Fruit fly (Drosophila melanogaster) whole organism, embryonic: Measurements from ENCODE around the gene ppk20.

Experiments used
- Hr51 ChIP-seq, 2 experiments: fragments of 200-800 bp; sonication (Bioruptor generic); optimal IDR thresholded peaks; 2 replicates in 1 of 2; 3 replicates in 1 of 2; lab custom pipeline; 2016 to 2018; ENCODE audit warnings: missing biosample characterization in 2 of 2, missing genetic modification characterization in 2 of 2, mild to moderate bottlenecking in 1 of 2, moderate library complexity in 1 of 2
- mam ChIP-seq: fragments of 200-800 bp; sonication (Bioruptor generic); optimal IDR thresholded peaks from 3 replicates; lab custom pipeline; 2016; ENCODE audit warnings: missing biosample characterization, missing genetic modification characterization

dm6 chr3R:29696359-29696758 lies 27.7 kb upstream of the ppk20 start:
- TF ChIP-seq Hr51 (GFP tag; optimal IDR thresholded peaks at IDR 0.05; lab: Kevin White, UChicago): no peak
- TF ChIP-seq mam (GFP tag; lab: Kevin White, UChicago): no peak
